Worm (Caenorhabditis elegans): ENCODE data around the gene tag-267.

DNA sequence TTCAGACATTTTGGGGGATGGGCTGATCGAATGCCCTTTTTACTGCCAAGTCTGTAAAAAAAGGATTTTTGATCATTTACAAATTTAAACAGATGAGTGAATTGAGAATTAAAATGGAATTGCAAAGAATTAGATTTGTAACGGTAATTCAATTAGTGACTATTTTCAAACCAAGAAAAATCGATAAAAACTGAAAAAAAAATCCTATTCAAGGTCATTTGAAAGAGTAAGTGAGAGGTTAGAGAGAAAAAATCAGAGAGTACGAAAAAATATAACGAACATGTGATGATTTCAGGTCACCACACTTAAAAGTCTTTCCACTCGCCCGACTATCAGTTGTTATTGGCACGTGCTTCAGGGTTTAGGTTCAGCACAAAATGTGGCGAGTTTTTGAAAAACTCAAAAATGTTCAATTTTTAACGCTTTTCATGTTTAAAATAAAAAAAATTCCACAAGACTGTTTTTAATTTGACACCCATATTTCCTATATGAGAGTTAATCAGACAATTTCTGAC, 20.3 kb upstream of the tag-267 start, which contains the start of gene T19C3.4:
- TF ChIP-seq pha-4 (tag; optimal IDR thresholded peaks at IDR 0.05) (no peak), akir-1 (GFP tag; optimal IDR thresholded peaks at IDR 0.05) (no peak), snpc-1.1 (tag; optimal IDR thresholded peaks at IDR 0.05; ENCODE audit: insufficient read depth) (no peak)
